Fruit fly (Drosophila melanogaster): ENCODE results near the gene CG5050.

Gene CG5050

DNA sequence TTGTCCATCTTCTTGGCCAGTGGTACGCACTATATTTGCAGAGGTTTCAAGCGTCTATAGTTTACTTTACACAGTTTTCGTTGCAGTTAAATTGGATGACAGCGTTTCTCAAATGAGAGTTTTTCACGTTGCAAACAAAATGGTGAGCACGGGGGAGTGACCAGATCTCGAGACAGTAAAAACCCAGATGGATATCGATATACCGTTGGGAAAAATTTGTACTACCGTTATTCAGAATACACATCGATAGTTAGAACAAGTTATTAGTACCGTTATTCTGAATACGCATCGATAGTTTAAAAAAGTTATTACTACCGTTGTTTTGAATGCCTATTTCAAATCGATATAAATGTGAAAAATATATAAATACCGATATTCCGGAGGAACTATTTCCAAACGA is 25.0 kb downstream of the CG5050 start, which contains the start of gene cass:
Gene cass, minus strand, starts transcription at position 179 of the 400 bp plus-strand sequence.
- peak; percentile 15 for TF ChIP-seq CG17801 (GFP tag; optimal IDR thresholded peaks at IDR 0.05; ENCODE audit: partially characterized antibody)

DNA sequence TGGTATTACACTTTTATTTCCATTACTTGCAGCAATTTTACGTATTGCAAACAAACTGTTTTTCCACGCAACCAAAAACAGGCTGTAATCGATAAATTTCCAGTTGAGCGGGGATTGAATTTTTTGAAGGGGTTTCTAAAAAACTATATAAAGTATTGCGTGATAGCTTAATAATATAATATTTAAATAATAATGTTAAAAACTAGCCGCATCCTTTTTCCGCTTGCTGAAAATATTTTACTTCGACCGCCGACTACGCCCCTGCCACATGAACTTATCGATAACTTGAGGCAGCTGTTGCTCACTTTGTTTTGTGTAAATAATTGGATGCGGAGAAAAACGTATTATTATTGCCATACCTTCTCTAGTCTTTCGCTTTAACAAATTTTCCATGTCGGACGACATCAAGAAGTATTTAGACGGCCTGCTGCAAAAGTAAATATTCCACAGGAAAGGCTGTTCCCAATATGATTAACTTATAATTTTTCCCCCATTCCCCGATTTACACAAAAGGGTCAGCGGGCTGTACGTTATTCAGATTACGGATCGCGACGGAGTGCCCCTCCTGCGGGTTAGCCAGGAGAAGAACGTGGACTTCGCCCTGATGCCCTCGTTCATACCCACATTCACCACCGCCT is 28.3 kb downstream of the CG5050 start, which contains the start of the genes fws and Lamtor3:
Gene fws, minus strand, starts transcription at position 87 of the 638 bp plus-strand sequence.
Gene Lamtor3, plus strand, starts transcription at position 289 of the 638 bp plus-strand sequence.
- TF ChIP-seq CG17801 (GFP tag; optimal IDR thresholded peaks at IDR 0.05; ENCODE audit: partially characterized antibody), result peak; percentile 96

DNA sequence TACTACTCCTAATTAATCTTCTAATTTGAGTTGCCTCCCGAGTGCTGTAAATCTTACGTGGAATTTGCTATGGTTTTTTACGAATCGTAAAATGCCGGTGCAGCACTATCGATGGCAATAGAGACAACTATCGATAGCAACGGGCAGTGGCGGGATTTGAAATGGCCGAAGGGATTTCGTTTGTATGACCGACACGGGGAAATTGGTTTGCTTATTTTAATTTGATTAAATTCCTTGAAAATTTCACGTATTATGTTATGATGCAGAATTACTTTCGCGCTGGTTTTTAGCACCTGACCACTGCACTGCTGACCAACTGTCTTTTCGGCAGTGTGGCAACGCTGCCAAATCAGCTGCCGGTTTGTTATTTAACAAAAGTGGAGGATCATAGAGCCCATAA is 31.4 kb downstream of the CG5050 start, which contains the start of the genes GCS2beta and CG5131:
Gene GCS2beta, minus strand, starts transcription at position 134 of the 400 bp plus-strand sequence.
Gene CG5131, plus strand, starts transcription at position 328 of the 400 bp plus-strand sequence.
- peak; percentile 84 for TF ChIP-seq CG17801 (GFP tag; optimal IDR thresholded peaks at IDR 0.05; ENCODE audit: partially characterized antibody)

DNA sequence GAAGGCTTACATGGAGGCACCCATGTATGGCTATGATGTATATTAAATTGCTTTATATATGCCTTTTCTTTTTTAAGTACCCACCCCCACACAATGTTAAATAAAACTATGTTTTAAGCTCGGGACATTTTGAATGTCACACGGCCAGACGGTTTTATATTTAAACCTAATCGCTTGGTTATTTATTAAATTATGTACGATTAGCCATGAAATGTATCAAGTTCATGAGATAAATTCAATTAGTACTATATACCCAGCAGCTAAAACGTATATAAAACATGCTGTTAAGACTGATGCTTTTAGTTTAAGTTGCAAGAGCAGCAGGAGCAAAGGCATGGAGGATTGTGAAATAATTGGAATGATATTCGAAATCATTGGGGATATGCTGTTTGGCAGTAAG is 32.7 kb downstream of the CG5050 start, which contains the start of the genes CG43221 and CG43645:
Gene CG43221, plus strand, starts transcription at position 301 of the 400 bp plus-strand sequence.
Gene CG43645, plus strand, starts transcription at position 301 of the 400 bp plus-strand sequence.
- TF ChIP-seq CG17801 (GFP tag; optimal IDR thresholded peaks at IDR 0.05; ENCODE audit: partially characterized antibody), result no peak

DNA sequence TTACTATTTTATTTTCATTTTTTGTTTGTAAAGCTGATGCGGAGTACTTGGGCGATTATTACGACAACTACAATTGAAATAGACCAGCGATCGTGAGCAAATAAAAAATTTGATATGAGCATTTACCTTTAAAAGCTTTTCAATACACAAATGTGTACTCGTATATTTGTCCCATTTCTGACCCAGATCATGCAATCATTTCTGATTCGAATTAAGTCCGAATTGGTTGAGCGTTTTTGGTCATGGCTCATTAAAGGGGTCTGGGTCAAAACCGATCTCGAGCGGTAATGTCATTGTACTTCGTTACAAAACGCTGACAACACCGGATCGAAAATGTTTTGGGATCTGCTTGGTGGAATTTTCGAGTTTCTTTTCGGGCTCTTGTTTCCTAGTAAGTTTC is 33.5 kb downstream of the CG5050 start, which contains the start of gene CG43220:
Gene CG43220, plus strand, starts transcription at position 301 of the 400 bp plus-strand sequence.
- TF ChIP-seq CG17801 (GFP tag; optimal IDR thresholded peaks at IDR 0.05; ENCODE audit: partially characterized antibody), result no peak

DNA sequence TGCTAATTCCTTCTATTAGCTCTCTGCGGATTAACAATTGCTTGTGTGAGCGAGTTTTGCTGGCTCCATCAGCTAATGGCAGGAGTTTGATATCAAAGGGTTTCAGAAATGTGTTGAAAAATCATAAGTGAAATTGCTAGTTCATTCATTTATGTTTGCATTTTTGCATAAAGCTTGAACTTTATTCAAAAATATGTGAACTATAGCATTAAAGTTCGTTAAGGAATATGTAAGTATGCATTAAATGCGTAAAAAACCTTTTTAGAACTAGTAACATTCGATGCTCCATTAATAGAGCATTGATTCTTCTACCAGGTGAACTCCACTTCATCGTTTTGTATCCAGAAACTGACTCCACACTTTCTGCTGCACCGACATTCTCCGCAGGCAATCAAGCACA is 40.0 kb downstream of the CG5050 start:
- TF ChIP-seq CG17801 (GFP tag; optimal IDR thresholded peaks at IDR 0.05; ENCODE audit: partially characterized antibody), result no peak

DNA sequence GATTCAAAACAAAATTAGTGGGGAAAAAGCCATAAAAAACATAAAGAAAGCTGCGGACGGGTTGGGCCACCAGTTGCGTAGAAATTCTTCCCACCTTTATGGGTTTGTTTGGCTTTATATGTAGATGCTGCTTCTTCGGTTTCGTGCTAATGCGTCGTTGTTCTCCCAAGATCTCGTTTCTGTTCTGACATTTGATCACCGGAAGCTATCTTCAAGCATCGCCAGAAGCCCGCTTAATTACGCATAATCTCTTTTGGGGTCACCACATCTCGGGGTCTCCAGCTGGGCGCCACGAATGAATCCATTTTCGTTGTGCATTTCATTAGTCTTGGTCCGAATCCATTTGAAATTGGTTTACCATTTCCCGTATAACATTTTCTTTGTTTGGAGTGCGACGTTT is 43.0 kb downstream of the CG5050 start:
- TF ChIP-seq CG17801 (GFP tag; optimal IDR thresholded peaks at IDR 0.05; ENCODE audit: partially characterized antibody), result no peak

DNA sequence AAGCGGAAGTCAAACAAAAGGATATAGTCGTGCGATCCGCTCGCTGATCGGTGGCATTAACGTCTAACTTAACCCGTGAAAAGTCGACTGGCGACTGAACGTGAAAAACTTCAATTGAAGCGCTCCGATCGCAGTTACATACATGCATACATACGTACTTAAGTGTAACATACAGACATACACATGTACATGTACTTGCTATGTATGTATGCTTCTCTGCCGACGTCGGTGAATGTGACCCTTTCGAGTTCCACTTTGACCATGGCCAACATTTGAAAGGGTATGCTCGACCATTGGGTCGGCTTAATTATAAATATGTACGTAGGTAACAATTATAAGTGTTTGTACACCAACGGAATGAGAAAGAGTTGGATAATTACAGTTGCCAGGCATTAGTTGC is 44.4 kb downstream of the CG5050 start, which contains the start of gene qua:
Gene qua, minus strand, starts transcription at position 101 of the 400 bp plus-strand sequence.
- no peak for TF ChIP-seq CG17801 (GFP tag; optimal IDR thresholded peaks at IDR 0.05; ENCODE audit: partially characterized antibody)

DNA sequence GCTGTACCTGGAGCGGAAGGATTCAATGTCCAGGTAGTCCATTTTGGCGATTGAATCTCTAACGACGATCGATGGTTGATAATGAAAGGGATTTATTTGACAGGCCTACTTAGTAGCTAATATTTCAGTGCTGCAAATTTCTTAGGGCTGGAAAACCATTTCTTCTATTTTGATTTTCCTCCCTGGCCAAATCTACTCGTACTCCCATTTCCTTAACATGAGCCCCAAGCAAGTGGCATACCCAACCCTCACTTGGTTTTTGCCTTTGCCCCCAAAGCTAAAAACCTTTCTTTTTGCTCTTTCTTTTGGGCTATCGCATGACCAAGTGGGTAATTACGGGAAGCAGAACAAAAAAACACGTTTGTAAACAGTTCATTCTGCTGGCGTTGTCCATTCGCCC is 46.0 kb downstream of the CG5050 start, which contains the start of gene CG15142:
Gene CG15142, minus strand, starts transcription at position 101 of the 400 bp plus-strand sequence.
- TF ChIP-seq CG17801 (GFP tag; optimal IDR thresholded peaks at IDR 0.05; ENCODE audit: partially characterized antibody), result no peak

DNA sequence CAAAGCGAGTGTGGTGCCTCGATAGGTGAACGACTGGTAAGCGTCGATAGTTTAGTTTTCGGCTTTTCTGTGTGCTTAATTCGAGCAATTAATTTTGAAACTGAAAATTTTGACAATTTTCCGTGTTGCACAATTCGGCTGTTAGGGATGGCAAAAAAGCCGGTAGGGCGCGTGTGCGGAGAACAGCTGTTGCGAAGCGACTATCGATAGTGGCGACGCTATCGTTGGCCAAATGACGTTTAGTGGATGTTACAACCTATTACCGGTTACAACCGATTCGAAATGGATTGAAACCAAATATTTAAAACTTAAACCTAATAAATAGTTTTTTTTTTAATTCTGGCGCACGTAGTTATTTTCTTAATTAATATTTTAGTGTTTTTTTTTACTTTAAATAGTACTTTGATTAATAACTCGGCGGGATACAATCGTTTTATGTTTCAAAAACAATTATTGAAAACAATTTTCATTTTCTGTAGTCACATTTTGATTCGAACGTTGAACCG is 48.3 kb downstream of the CG5050 start, which contains the start of the genes mEFTs and Dhc36C:
Gene mEFTs, minus strand, starts transcription at position 161 of the 506 bp plus-strand sequence.
Gene Dhc36C, plus strand, starts transcription at position 456 of the 506 bp plus-strand sequence.
- no peak for TF ChIP-seq CG17801 (GFP tag; optimal IDR thresholded peaks at IDR 0.05; ENCODE audit: partially characterized antibody)
